Worm (Caenorhabditis elegans): Measurements from ENCODE around the gene C12D8.20.

- TF ChIP-seq ama-1 (optimal IDR thresholded peaks at IDR 0.05) (no peak), hlh-30 (tag; optimal IDR thresholded peaks at IDR 0.05; ENCODE audit: insufficient read depth) (no peak), ceh-9 (tag; optimal IDR thresholded peaks at IDR 0.05) (no peak), elt-2 (tag; optimal IDR thresholded peaks at IDR 0.05) (no peak), pag-3 (tag; optimal IDR thresholded peaks at IDR 0.05; ENCODE audit: borderline replicate concordance) (no peak), F13H6.1 (tag; optimal IDR thresholded peaks at IDR 0.05) (no peak), tbx-7 (tag; optimal IDR thresholded peaks at IDR 0.05) (no peak), pqm-1 (tag; optimal IDR thresholded peaks at IDR 0.05) (no peak), hlh-13 (GFP tag; optimal IDR thresholded peaks at IDR 0.05) (no peak), hlh-6 (tag; optimal IDR thresholded peaks at IDR 0.05) (no peak), unc-42 (tag; optimal IDR thresholded peaks at IDR 0.05) (no peak)
These were observed 6.3 kb downstream of the C12D8.20 start, which contains the start of gene fipr-4 for ce11 chrV:10228360-10228759.

Data from whole organism, late embryonic.